Worm (Caenorhabditis elegans) whole organism, L2 larva: ENCODE data around the gene sprr-3.

Source experiments
- C34F6.9 ChIP-seq: fragments of 150-350 bp; optimal IDR thresholded peaks from 2 replicates; lab custom pipeline; 2014; ENCODE audit warnings: missing biosample characterization, missing genetic modification characterization
- F13H6.1 ChIP-seq: sonication (generic microtip); optimal IDR thresholded peaks from 2 replicates; lab custom pipeline; 2016; ENCODE audit warnings: missing genetic modification characterization, missing compliant biosample characterization
- Y55F3AM.14 ChIP-seq: fragments of 200-800 bp; sonication (Bioruptor generic); optimal IDR thresholded peaks from 2 replicates; lab custom pipeline; 2018; ENCODE audit warnings: mild to moderate bottlenecking, missing genetic modification characterization, missing compliant biosample characterization
- ZK546.5 ChIP-seq: sonication (generic microtip); optimal IDR thresholded peaks from 2 replicates; lab custom pipeline; 2017; ENCODE audit warnings: missing biosample characterization, missing genetic modification characterization
- ama-1 ChIP-seq: fragments of 150-350 bp; optimal IDR thresholded peaks from 2 replicates; lab custom pipeline; 2018; ENCODE audit warnings: inconsistent platforms
- blmp-1 ChIP-seq: sonication (generic microtip); optimal IDR thresholded peaks from 2 replicates; lab custom pipeline; 2017; ENCODE audit warnings: missing genetic modification characterization, mild to moderate bottlenecking, missing compliant biosample characterization, antibody characterized with exemption, moderate library complexity; ENCODE audit not compliant: insufficient read depth
- ceh-16 ChIP-seq: fragments of 150-350 bp; optimal IDR thresholded peaks from 2 replicates; lab custom pipeline; 2014; ENCODE audit warnings: missing biosample characterization, missing genetic modification characterization
- ceh-82 ChIP-seq: fragments of 150-350 bp; optimal IDR thresholded peaks from 2 replicates; lab custom pipeline; 2014; ENCODE audit warnings: missing biosample characterization, missing genetic modification characterization
- crh-2 ChIP-seq: sonication (generic microtip); optimal IDR thresholded peaks from 2 replicates; lab custom pipeline; 2017; ENCODE audit warnings: missing biosample characterization, missing genetic modification characterization
- dmd-4 ChIP-seq: sonication (generic microtip); optimal IDR thresholded peaks from 2 replicates; lab custom pipeline; 2017; ENCODE audit warnings: missing biosample characterization, missing genetic modification characterization
- egl-27 ChIP-seq: sonication (generic microtip); optimal IDR thresholded peaks from 3 replicates; lab custom pipeline; 2017; ENCODE audit warnings: missing biosample characterization, missing genetic modification reagents, missing genetic modification characterization
- elt-3 ChIP-seq: sonication (generic microtip); optimal IDR thresholded peaks from 2 replicates; lab custom pipeline; 2017; ENCODE audit warnings: missing biosample characterization, missing genetic modification characterization
- gmeb-1 ChIP-seq: fragments of 150-350 bp; optimal IDR thresholded peaks from 2 replicates; lab custom pipeline; 2014; ENCODE audit warnings: missing biosample characterization, missing genetic modification characterization
- lin-11 ChIP-seq: fragments of 150-350 bp; sonication (generic microtip); optimal IDR thresholded peaks from 2 replicates; lab custom pipeline; 2014; ENCODE audit warnings: missing biosample characterization, missing genetic modification characterization, inconsistent platforms, mixed read lengths
- lin-13 ChIP-seq: fragments of 150-350 bp; optimal IDR thresholded peaks from 2 replicates; lab custom pipeline; 2014; ENCODE audit warnings: missing biosample characterization, missing genetic modification reagents, missing genetic modification characterization
- lin-39 ChIP-seq: fragments of 150-350 bp; optimal IDR thresholded peaks from 2 replicates; lab custom pipeline; 2014; ENCODE audit warnings: missing biosample characterization, missing genetic modification reagents, missing genetic modification characterization
- mab-5 ChIP-seq: fragments of 150-350 bp; optimal IDR thresholded peaks from 2 replicates; lab custom pipeline; 2014; ENCODE audit warnings: missing biosample characterization, missing genetic modification characterization
- mbf-1 ChIP-seq: sonication (generic microtip); optimal IDR thresholded peaks from 2 replicates; lab custom pipeline; 2017; ENCODE audit warnings: missing biosample characterization, missing genetic modification characterization
- nhr-11 ChIP-seq: fragments of 150-350 bp; optimal IDR thresholded peaks from 2 replicates; lab custom pipeline; 2014; ENCODE audit warnings: missing biosample characterization, missing genetic modification characterization
- nhr-12 ChIP-seq: fragments of 150-350 bp; optimal IDR thresholded peaks from 2 replicates; lab custom pipeline; 2014; ENCODE audit warnings: missing biosample characterization, missing genetic modification characterization
- nhr-129 ChIP-seq: fragments of 150-350 bp; optimal IDR thresholded peaks from 2 replicates; lab custom pipeline; 2014; ENCODE audit warnings: missing biosample characterization, missing genetic modification characterization
- nhr-23 ChIP-seq: fragments of 150-350 bp; optimal IDR thresholded peaks from 2 replicates; lab custom pipeline; 2014; ENCODE audit warnings: missing biosample characterization, missing genetic modification reagents, missing genetic modification characterization
- nhr-237 ChIP-seq: fragments of 150-350 bp; optimal IDR thresholded peaks from 2 replicates; lab custom pipeline; 2014; ENCODE audit warnings: missing biosample characterization, missing genetic modification characterization
- nhr-77 ChIP-seq: fragments of 150-350 bp; optimal IDR thresholded peaks from 2 replicates; lab custom pipeline; 2014; ENCODE audit warnings: missing biosample characterization, missing genetic modification characterization
- peb-1 ChIP-seq: fragments of 150-350 bp; optimal IDR thresholded peaks from 2 replicates; lab custom pipeline; 2014; ENCODE audit warnings: missing biosample characterization, missing genetic modification characterization
- sem-4 ChIP-seq: fragments of 150-350 bp; optimal IDR thresholded peaks from 2 replicates; lab custom pipeline; 2014; ENCODE audit warnings: missing biosample characterization, missing genetic modification reagents, missing genetic modification characterization
- sma-3 ChIP-seq: sonication (generic microtip); optimal IDR thresholded peaks from 2 replicates; lab custom pipeline; 2016; ENCODE audit warnings: missing genetic modification reagents, missing genetic modification characterization, missing compliant biosample characterization
- sma-9 ChIP-seq, 2 experiments: fragments of 150-350 bp in 1 of 2; sonication (generic microtip) in 1 of 2; optimal IDR thresholded peaks; 2 replicates each; lab custom pipeline; 2014 to 2016; ENCODE audit warnings: missing genetic modification characterization in 2 of 2, mild to moderate bottlenecking in 1 of 2, missing biosample characterization in 1 of 2, missing compliant biosample characterization in 1 of 2, missing genetic modification reagents in 1 of 2, moderate library complexity in 1 of 2
- unc-55 ChIP-seq: fragments of 150-350 bp; sonication (generic microtip); optimal IDR thresholded peaks from 3 replicates; lab custom pipeline; 2014; ENCODE audit warnings: missing biosample characterization, missing genetic modification reagents, missing genetic modification characterization
- unc-62 ChIP-seq: fragments of 150-350 bp; optimal IDR thresholded peaks from 2 replicates; lab custom pipeline; 2014; ENCODE audit warnings: missing biosample characterization, missing genetic modification reagents, missing genetic modification characterization
- ztf-1 ChIP-seq: fragments of 200-800 bp; sonication (Bioruptor generic); conservative IDR thresholded peaks from 2 replicates; pipeline ENCODE4 v1.3.6; 2022; ENCODE audit warnings: missing genetic modification characterization, missing compliant biosample characterization
- ztf-11 ChIP-seq: sonication (generic microtip); optimal IDR thresholded peaks from 2 replicates; lab custom pipeline; 2017; ENCODE audit warnings: missing biosample characterization, missing genetic modification characterization
- ztf-4 ChIP-seq: fragments of 150-350 bp; optimal IDR thresholded peaks from 2 replicates; lab custom pipeline; 2014; ENCODE audit warnings: missing biosample characterization, missing genetic modification characterization

The sprr-3 gene

DNA sequence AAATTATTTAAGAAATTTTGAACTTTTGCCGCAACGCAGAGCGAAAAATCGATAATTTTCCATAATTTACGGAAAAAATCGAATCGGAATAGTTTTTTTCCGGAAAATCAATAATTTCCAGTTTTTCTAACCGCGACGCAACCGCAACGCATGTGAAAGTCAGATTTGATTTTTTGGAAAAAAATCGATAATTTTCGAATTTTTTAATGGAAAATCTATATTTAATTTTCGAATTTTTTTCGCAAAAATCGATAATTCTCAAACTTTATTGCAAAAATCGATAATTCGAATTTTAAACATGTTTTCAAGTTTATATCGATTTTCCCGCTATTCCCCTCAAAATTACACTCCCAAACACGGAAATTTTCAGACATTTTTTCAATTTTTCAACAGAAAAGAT lies 11.8 kb upstream of the sprr-3 start:
- no peak for TF ChIP-seq nhr-129
- no peak for TF ChIP-seq blmp-1 (tag; lab: Kevin White, UChicago)
- no peak for TF ChIP-seq C34F6.9 (tag; lab: Kevin White, UChicago)
- no peak for TF ChIP-seq gmeb-1 (tag; lab: Kevin White, UChicago)
- no peak for TF ChIP-seq nhr-11 (tag; lab: Kevin White, UChicago)
- no peak for TF ChIP-seq egl-27 (tag; lab: Kevin White, UChicago)

- TF ChIP-seq nhr-12 (tag; lab: Kevin White, UChicago) (no peak), F13H6.1 (tag; lab: Kevin White, UChicago) (no peak), ceh-16 (tag; lab: Kevin White, UChicago) (no peak), lin-11 (tag; lab: Kevin White, UChicago) (no peak), ztf-11 (tag; lab: Kevin White, UChicago) (no peak), ZK546.5 (tag; lab: Kevin White, UChicago) (no peak), gmeb-1 (tag; lab: Kevin White, UChicago) (no peak), ztf-4 (tag; lab: Kevin White, UChicago) (no peak), unc-62 (GFP tag; lab: Kevin White, UChicago) (no peak), ztf-1 (GFP tag; lab: Robert Waterston, UW) (no peak), sma-9 (GFP tag; optimal IDR thresholded peaks at IDR 0.05; lab: Kevin White, UChicago) (no peak), sma-9 (tag; optimal IDR thresholded peaks at IDR 0.05; lab: Kevin White, UChicago) (no peak), ama-1 (lab: Kevin White, UChicago) (no peak)
- TF ChIP-seq, all 48 proteins: peak for 0
Measured at ce11 chrIV:2537741-2538140, 4.4 kb upstream of the sprr-3 start.

ce11 chrIV:2548766-2549165 lies 6.7 kb downstream of the sprr-3 start:
- TF ChIP-seq lin-39 (tag; lab: Kevin White, UChicago) = no peak
- no peak for TF ChIP-seq nhr-237 (tag; lab: Kevin White, UChicago)
- TF ChIP-seq, all 48 proteins: peak for 0

DNA sequence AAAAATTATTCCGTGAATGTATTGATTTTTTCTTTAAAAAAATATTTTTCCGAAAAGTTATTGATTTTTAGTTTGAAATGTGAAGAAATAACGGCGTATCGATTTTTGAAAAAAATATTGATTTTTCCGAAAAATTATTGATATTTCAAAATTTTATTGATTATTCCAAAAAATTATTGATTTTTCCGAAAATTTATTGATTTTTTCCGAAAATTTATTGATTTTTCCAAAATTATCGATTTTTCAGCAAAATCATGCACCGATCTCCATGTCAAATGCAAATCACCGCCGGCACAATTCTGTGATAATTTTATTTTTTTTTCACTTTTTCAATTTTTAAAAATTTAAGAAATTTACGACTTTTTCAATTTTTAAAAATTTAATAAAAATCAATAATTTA lies 7.4 kb downstream of the sprr-3 start:
- TF ChIP-seq sem-4 = no peak
- no peak for TF ChIP-seq mab-5
- no peak for TF ChIP-seq elt-3 (tag; lab: Kevin White, UChicago)
- TF ChIP-seq peb-1 (tag; lab: Kevin White, UChicago) = no peak
- TF ChIP-seq nhr-23 = no peak
- no peak for TF ChIP-seq dmd-4 (tag; lab: Kevin White, UChicago)
- no peak for TF ChIP-seq blmp-1 (tag; lab: Kevin White, UChicago)
- TF ChIP-seq F13H6.1 (tag; lab: Kevin White, UChicago) = no peak
- no peak for TF ChIP-seq Y55F3AM.14 (GFP tag; lab: Kevin White, UChicago)

- no peak for TF ChIP-seq nhr-23
- no peak for TF ChIP-seq nhr-77 (tag; lab: Kevin White, UChicago)
- TF ChIP-seq Y55F3AM.14 (GFP tag; lab: Kevin White, UChicago) = no peak
- no peak for TF ChIP-seq ceh-82 (tag; lab: Kevin White, UChicago)
- TF ChIP-seq nhr-12 (tag; lab: Kevin White, UChicago) = no peak
- TF ChIP-seq lin-13 (GFP tag; lab: Kevin White, UChicago) = no peak
- TF ChIP-seq sma-9 (GFP tag; optimal IDR thresholded peaks at IDR 0.05; lab: Kevin White, UChicago) = no peak
- no peak for TF ChIP-seq sma-9 (tag; optimal IDR thresholded peaks at IDR 0.05; lab: Kevin White, UChicago)
- no peak for TF ChIP-seq ztf-4 (tag; lab: Kevin White, UChicago)
- no peak for TF ChIP-seq egl-27 (tag; lab: Kevin White, UChicago)
- no peak for TF ChIP-seq lin-11 (tag; lab: Kevin White, UChicago)
- no peak for TF ChIP-seq sma-3
- TF ChIP-seq crh-2 (tag; lab: Kevin White, UChicago) = no peak
- no peak for TF ChIP-seq unc-55
- no peak for TF ChIP-seq mbf-1 (tag; lab: Kevin White, UChicago)
- TF ChIP-seq nhr-11 (tag; lab: Kevin White, UChicago) = no peak
- TF ChIP-seq, all 48 proteins: peak for 0
Measured at ce11 chrIV:2551418-2551817, 9.3 kb downstream of the sprr-3 start, which contains the start of gene Y69A2AR.23. TSS of gene Y69A2AR.23 (minus strand) at chrIV:2551684.
